Worm (Caenorhabditis elegans): ENCODE measurements around the gene srab-1.

The srab-1 gene

ce11 chrV:5119679-5120078 is 17.8 kb upstream of the srab-1 start, which contains the start of gene sid-1:
Gene sid-1, plus strand, starts transcription at chrV:5119970.
- TF ChIP-seq ceh-31 (tag; optimal IDR thresholded peaks at IDR 0.05): no peak

ce11 chrV:5119109-5119508 is 17.2 kb upstream of the srab-1 start, which contains the start of gene C04F5.9:
Gene C04F5.9, minus strand, starts transcription at chrV:5119209.
- no peak for TF ChIP-seq ceh-48 (tag; optimal IDR thresholded peaks at IDR 0.05)
- TF ChIP-seq dve-1 (tag; optimal IDR thresholded peaks at IDR 0.05): no peak
- no peak for TF ChIP-seq unc-86 (tag; optimal IDR thresholded peaks at IDR 0.05)

- TF ChIP-seq madf-2 (tag; optimal IDR thresholded peaks at IDR 0.05): no peak
Observed at ce11 chrV:5113654-5114053, 11.7 kb upstream of the srab-1 start, which contains the start of gene C04F5.8. Gene C04F5.8, minus strand, starts transcription at chrV:5113754.

ce11 chrV:5110684-5111083 is 8.8 kb upstream of the srab-1 start, which contains the start of gene ugt-63:
Gene ugt-63, minus strand, starts transcription at chrV:5110772.
- TF ChIP-seq pha-2 (tag; optimal IDR thresholded peaks at IDR 0.05) (no peak), unc-86 (tag; optimal IDR thresholded peaks at IDR 0.05) (no peak), fkh-6 (tag; optimal IDR thresholded peaks at IDR 0.05) (no peak)

ce11 chrV:5107816-5108215 is 5.9 kb upstream of the srab-1 start, which contains the start of gene srab-3:
Gene srab-3, minus strand, starts transcription at chrV:5107916.
- TF ChIP-seq Y22D7AL.16 (tag; optimal IDR thresholded peaks at IDR 0.05) (no peak), sox-4 (tag; optimal IDR thresholded peaks at IDR 0.05) (no peak), pat-9 (tag; optimal IDR thresholded peaks at IDR 0.05) (no peak), elt-2 (tag; optimal IDR thresholded peaks at IDR 0.05) (no peak), pqm-1 (tag; optimal IDR thresholded peaks at IDR 0.05) (no peak)

ce11 chrV:5104934-5105333 is 3.0 kb upstream of the srab-1 start, which contains the start of gene srab-2:
Gene srab-2, minus strand, starts transcription at chrV:5105034.
- no peak for TF ChIP-seq ets-4 (tag; optimal IDR thresholded peaks at IDR 0.05)
- TF ChIP-seq pag-3 (tag; optimal IDR thresholded peaks at IDR 0.05; ENCODE audit: borderline replicate concordance): no peak

ce11 chrV:5098925-5099324 is 3.0 kb downstream of the srab-1 start, which contains the start of gene unc-46:
Gene unc-46, minus strand, starts transcription at chrV:5099025.
- no peak for TF ChIP-seq ceh-22 (tag; optimal IDR thresholded peaks at IDR 0.05)
- no peak for TF ChIP-seq ceh-9 (tag; optimal IDR thresholded peaks at IDR 0.05)
- no peak for TF ChIP-seq ceh-18 (tag; optimal IDR thresholded peaks at IDR 0.05)
- TF ChIP-seq ahr-1 (tag; optimal IDR thresholded peaks at IDR 0.05): no peak
- TF ChIP-seq ceh-48 (tag; optimal IDR thresholded peaks at IDR 0.05): no peak
- no peak for TF ChIP-seq ama-1 (optimal IDR thresholded peaks at IDR 0.05)
- no peak for TF ChIP-seq ets-4 (tag; optimal IDR thresholded peaks at IDR 0.05)
- TF ChIP-seq ceh-14 (tag; optimal IDR thresholded peaks at IDR 0.05): no peak
- TF ChIP-seq hlh-6 (tag; optimal IDR thresholded peaks at IDR 0.05): no peak
- TF ChIP-seq pag-3 (tag; optimal IDR thresholded peaks at IDR 0.05; ENCODE audit: borderline replicate concordance): no peak
- TF ChIP-seq ceh-19 (GFP tag; optimal IDR thresholded peaks at IDR 0.05): no peak
- no peak for TF ChIP-seq elt-2 (tag; optimal IDR thresholded peaks at IDR 0.05)
- no peak for TF ChIP-seq ceh-6 (GFP tag; optimal IDR thresholded peaks at IDR 0.05)

- TF ChIP-seq ama-1 (optimal IDR thresholded peaks at IDR 0.05): no peak
- TF ChIP-seq hlh-13 (GFP tag; optimal IDR thresholded peaks at IDR 0.05): no peak
- no peak for TF ChIP-seq lim-6 (tag; optimal IDR thresholded peaks at IDR 0.05)
- no peak for TF ChIP-seq fax-1 (tag; optimal IDR thresholded peaks at IDR 0.05)
Observed at ce11 chrV:5097035-5097434, 4.9 kb downstream of the srab-1 start, which contains the start of gene C04F5.2. Gene C04F5.2, minus strand, starts transcription at chrV:5097135.

ce11 chrV:5090386-5090785 is 11.5 kb downstream of the srab-1 start:
- no peak for TF ChIP-seq eyg-1 (tag; optimal IDR thresholded peaks at IDR 0.05)
- no peak for TF ChIP-seq ceh-14 (tag; optimal IDR thresholded peaks at IDR 0.05)
- TF ChIP-seq unc-42 (tag; optimal IDR thresholded peaks at IDR 0.05): peak; percentile 1
- TF ChIP-seq ceh-45 (GFP tag; IDR thresholded peaks at IDR 0.05): no peak

All from whole organism, late embryonic.